Fruit fly (Drosophila melanogaster): ENCODE measurements around the gene CG10853.

DNA sequence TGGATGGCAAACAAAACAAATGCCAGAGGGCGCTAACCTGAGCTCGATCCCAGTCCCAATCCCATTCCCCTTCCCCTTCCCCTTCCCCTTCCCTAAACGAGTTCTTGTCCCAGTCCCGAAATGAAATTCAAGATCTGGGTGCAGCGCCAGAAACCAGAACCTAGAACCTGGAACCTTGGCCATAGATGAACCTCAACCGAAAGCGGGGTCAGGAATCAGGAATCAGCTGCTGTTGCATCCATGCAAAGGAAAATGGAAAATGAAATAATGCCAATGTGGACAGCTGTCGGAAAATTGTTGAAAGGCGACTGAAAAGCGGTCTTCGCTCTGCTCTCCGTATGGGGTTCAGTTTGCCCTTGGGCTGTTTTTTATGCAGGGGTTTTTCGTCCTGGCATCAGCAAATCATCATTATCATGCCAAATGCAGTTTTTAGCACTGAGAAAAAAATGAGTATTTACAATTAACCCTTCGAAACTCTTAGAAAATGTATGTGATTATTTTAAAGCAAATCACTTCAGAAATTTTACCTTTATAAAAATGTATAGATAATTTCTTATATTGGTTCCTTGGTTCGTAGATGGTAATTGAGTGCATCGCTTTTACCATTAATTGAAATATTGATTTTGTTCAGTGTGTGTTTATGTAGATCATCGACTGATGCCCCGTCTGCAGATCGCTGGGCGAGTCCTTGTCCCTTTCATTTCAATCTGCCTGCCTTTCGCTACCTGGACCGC lies 30.1 kb downstream of the CG10853 start:
- TF ChIP-seq CG12605 (GFP tag; IDR thresholded peaks at IDR 0.05), result no peak
- TF ChIP-seq gl (tag; optimal IDR thresholded peaks at IDR 0.05), result no peak
- no peak for TF ChIP-seq Snoo (tag; optimal IDR thresholded peaks at IDR 0.05)
- TF ChIP-seq D1 (tag; optimal IDR thresholded peaks at IDR 0.05), result no peak
- TF ChIP-seq EcR (GFP tag; optimal IDR thresholded peaks at IDR 0.05), result no peak
- TF ChIP-seq CG10348 (GFP tag; IDR thresholded peaks at IDR 0.05), result no peak
